Worm (Caenorhabditis elegans) whole organism, early embryonic: ENCODE measurements around the gene cpf-1.

Experiments used
- ama-1 ChIP-seq: fragments of 150-350 bp; optimal IDR thresholded peaks from 2 replicates; lab custom pipeline; 2014
- scrt-1 ChIP-seq: fragments of 200-800 bp; sonication (Bioruptor generic); IDR thresholded peaks from 2 replicates; pipeline ENCODE4 v1.3.6; 2022; ENCODE audit warnings: missing genetic modification characterization, missing compliant biosample characterization

DNA sequence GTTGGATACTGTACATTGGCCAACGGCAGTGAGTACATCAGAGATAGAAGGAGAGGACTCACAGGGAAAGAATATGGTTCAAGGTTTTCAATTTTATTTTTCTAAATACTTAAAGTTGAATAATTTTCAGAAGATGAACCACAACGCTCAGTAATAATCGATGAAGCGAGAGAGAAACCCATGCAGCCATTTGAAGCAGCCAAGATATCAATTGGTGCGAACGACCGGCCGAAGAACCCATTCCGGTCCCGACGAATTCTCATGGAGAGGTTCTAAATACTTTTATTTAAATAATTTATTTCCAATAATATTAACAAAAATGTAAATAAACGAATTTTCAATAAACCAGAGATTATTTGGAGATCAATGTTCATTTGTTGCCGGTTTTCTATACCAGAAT is 2.1 kb downstream of the cpf-1 start, which contains the start of gene pigg-1:
- TF ChIP-seq scrt-1 (GFP tag; lab: Robert Waterston, UW) (no peak), ama-1 (lab: Kevin White, UChicago) (no peak)
